Fruit fly (Drosophila melanogaster) whole organism, adult: ENCODE measurements around the gene CG7943.

Experiments used
- CG14711 ChIP-seq: fragments of 200-800 bp; sonication (Bioruptor generic); optimal IDR thresholded peaks from 2 replicates; lab custom pipeline; 2018; ENCODE audit warnings: missing biosample characterization, mild to moderate bottlenecking, missing genetic modification characterization, moderate library complexity
- CG33017 ChIP-seq: fragments of 200-800 bp; sonication (Bioruptor generic); optimal IDR thresholded peaks from 2 replicates; lab custom pipeline; 2018; ENCODE audit warnings: missing biosample characterization, mild to moderate bottlenecking, missing genetic modification characterization, moderate library complexity
- bab1 ChIP-seq: fragments of 200-800 bp; sonication (Bioruptor generic); optimal IDR thresholded peaks from 3 replicates; lab custom pipeline; 2019; ENCODE audit warnings: missing biosample characterization, mild to moderate bottlenecking, missing genetic modification characterization, moderate library complexity
- ovo ChIP-seq: fragments of 200-800 bp; sonication (Bioruptor generic); optimal IDR thresholded peaks from 2 replicates; lab custom pipeline; 2016; ENCODE audit warnings: missing biosample characterization, missing genetic modification characterization
- pad ChIP-seq: fragments of 200-800 bp; sonication (Bioruptor generic); optimal IDR thresholded peaks from 3 replicates; lab custom pipeline; 2017; ENCODE audit warnings: missing biosample characterization, missing genetic modification characterization, mild to moderate bottlenecking, moderate library complexity, missing genetic modification reagents

DNA sequence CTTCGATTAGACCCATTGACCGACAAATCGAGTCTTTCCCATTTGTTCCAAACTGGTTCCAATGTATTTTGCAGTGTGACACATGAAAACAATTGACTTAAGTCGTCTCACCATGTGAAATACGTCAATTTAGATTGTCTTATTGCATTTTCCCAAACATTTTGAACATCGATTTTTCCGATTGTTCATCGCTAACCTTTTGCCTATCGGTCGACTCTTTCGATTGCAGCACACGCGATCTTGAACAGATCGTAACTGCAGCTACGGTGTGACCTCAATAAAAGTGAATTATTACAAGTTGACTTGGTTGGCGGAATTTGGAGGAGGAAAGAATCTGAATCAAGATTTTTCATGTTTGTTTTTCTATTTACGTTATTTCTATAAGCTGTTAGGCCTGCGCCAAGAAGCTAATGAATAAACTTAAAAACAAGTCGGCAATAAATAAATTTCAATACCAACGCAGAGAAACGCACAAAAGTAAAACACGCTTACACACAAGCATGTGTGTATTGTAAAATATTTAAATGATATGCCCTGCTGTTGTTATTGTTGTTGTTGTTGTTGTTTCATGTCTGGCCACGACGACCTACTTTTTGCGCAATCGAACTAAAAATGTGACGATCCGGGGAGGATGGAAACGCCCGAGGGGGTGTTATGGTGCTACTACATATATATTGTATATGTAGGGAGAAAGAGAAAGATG, 14.3 kb downstream of the CG7943 start:
- TF ChIP-seq CG14711 (tag; lab: Kevin White, UChicago) (no peak), bab1 (GFP tag; lab: Kevin White, UChicago) (no peak), ovo (GFP tag; lab: Kevin White, UChicago) (no peak), pad (GFP tag; lab: Kevin White, UChicago) (no peak), CG33017 (tag; lab: Kevin White, UChicago) (no peak)
